Fruit fly (Drosophila melanogaster) whole organism, embryonic: ENCODE measurements around the gene eIF4G2.

ENCODE experiments used
- Asciz ChIP-seq: fragments of 200-800 bp; sonication (Bioruptor generic); optimal IDR thresholded peaks from 2 replicates; lab custom pipeline; 2017; ENCODE audit warnings: missing biosample characterization, mild to moderate bottlenecking, missing genetic modification characterization, missing genetic modification reagents
- BEAF-32 ChIP-seq: fragments of 200-800 bp; sonication (Bioruptor generic); optimal IDR thresholded peaks from 3 replicates; lab custom pipeline; 2017; ENCODE audit warnings: missing biosample characterization, missing genetic modification characterization, mild to moderate bottlenecking, moderate library complexity, missing genetic modification reagents
- Blimp-1 ChIP-seq: fragments of 200-800 bp; sonication (Bioruptor generic); optimal IDR thresholded peaks from 3 replicates; lab custom pipeline; 2018; ENCODE audit warnings: missing biosample characterization, missing genetic modification characterization, mild to moderate bottlenecking, moderate library complexity, missing genetic modification reagents
- BtbVII ChIP-seq: fragments of 200-800 bp; sonication (Bioruptor generic); optimal IDR thresholded peaks from 3 replicates; lab custom pipeline; 2017; ENCODE audit warnings: missing biosample characterization, mild to moderate bottlenecking, missing genetic modification characterization
- CG1024 ChIP-seq: fragments of 200-800 bp; sonication (Bioruptor generic); IDR thresholded peaks from 2 replicates; pipeline ENCODE4 v1.3.6; 2022; ENCODE audit warnings: missing biosample characterization, missing genetic modification characterization
- CG11093 ChIP-seq: fragments of 200-800 bp; sonication (Bioruptor generic); IDR thresholded peaks from 3 replicates; pipeline ENCODE4 v1.3.6; 2022; ENCODE audit warnings: missing biosample characterization, missing genetic modification characterization
- CG12391 ChIP-seq: fragments of 200-800 bp; sonication (Bioruptor generic); optimal IDR thresholded peaks from 3 replicates; lab custom pipeline; 2018; ENCODE audit warnings: missing biosample characterization, mild to moderate bottlenecking, missing genetic modification characterization, moderate library complexity
- CG14710 ChIP-seq: fragments of 200-800 bp; sonication (Bioruptor generic); optimal IDR thresholded peaks from 3 replicates; lab custom pipeline; 2019; ENCODE audit warnings: missing biosample characterization, mild to moderate bottlenecking, missing genetic modification characterization, moderate library complexity
- CG1529 ChIP-seq: fragments of 200-800 bp; sonication (Bioruptor generic); optimal IDR thresholded peaks from 3 replicates; lab custom pipeline; 2018; ENCODE audit warnings: missing biosample characterization, missing genetic modification characterization
- CG17385 ChIP-seq: fragments of 200-800 bp; sonication (Bioruptor generic); optimal IDR thresholded peaks from 3 replicates; lab custom pipeline; 2018; ENCODE audit warnings: missing biosample characterization, mild to moderate bottlenecking, missing genetic modification characterization
- CG17612 ChIP-seq: fragments of 200-800 bp; sonication (Bioruptor generic); IDR thresholded peaks from 2 replicates; pipeline ENCODE4 v1.3.6; 2022; ENCODE audit warnings: missing biosample characterization, missing genetic modification characterization
- CG17912 ChIP-seq: fragments of 200-800 bp; sonication (Bioruptor generic); optimal IDR thresholded peaks from 2 replicates; lab custom pipeline; 2018; ENCODE audit warnings: missing biosample characterization, mild to moderate bottlenecking, missing genetic modification characterization
- CG1792 ChIP-seq: fragments of 200-800 bp; sonication (Bioruptor generic); optimal IDR thresholded peaks from 2 replicates; lab custom pipeline; 2016; ENCODE audit warnings: missing biosample characterization, missing genetic modification characterization
- CG18262 ChIP-seq: fragments of 200-800 bp; optimal IDR thresholded peaks from 3 replicates; lab custom pipeline; 2019; ENCODE audit warnings: missing biosample characterization, mild to moderate bottlenecking, missing genetic modification characterization, moderate library complexity
- CG1832 ChIP-seq: fragments of 200-800 bp; sonication (Bioruptor generic); optimal IDR thresholded peaks from 2 replicates; lab custom pipeline; 2017; ENCODE audit warnings: missing biosample characterization, mild to moderate bottlenecking, missing genetic modification characterization, inconsistent platforms
- CG3163 ChIP-seq: fragments of 200-800 bp; sonication (Bioruptor generic); optimal IDR thresholded peaks from 3 replicates; lab custom pipeline; 2016; ENCODE audit warnings: missing biosample characterization, missing genetic modification characterization
- CG3281 ChIP-seq: fragments of 200-800 bp; sonication (Bioruptor generic); optimal IDR thresholded peaks from 3 replicates; lab custom pipeline; 2017; ENCODE audit warnings: missing biosample characterization, mild to moderate bottlenecking, missing genetic modification characterization
- CG6654 ChIP-seq: fragments of 200-800 bp; sonication (Bioruptor generic); optimal IDR thresholded peaks from 2 replicates; lab custom pipeline; 2017; ENCODE audit warnings: missing biosample characterization, mild to moderate bottlenecking, missing genetic modification characterization
- CG6791 ChIP-seq: fragments of 200-800 bp; sonication (Bioruptor generic); IDR thresholded peaks from 3 replicates; pipeline ENCODE4 v1.3.6; 2022; ENCODE audit warnings: missing biosample characterization, missing genetic modification characterization; ENCODE audit not compliant: partially characterized antibody
- CG7271 ChIP-seq: fragments of 200-800 bp; sonication (Bioruptor generic); optimal IDR thresholded peaks from 2 replicates; lab custom pipeline; 2018; ENCODE audit warnings: missing biosample characterization, mild to moderate bottlenecking, missing genetic modification characterization, moderate library complexity
- CG7556 ChIP-seq: fragments of 200-800 bp; sonication (Bioruptor generic); optimal IDR thresholded peaks from 2 replicates; lab custom pipeline; 2017; ENCODE audit warnings: missing biosample characterization, mild to moderate bottlenecking, missing genetic modification characterization
- CG9609 ChIP-seq: fragments of 200-800 bp; sonication (Bioruptor generic); optimal IDR thresholded peaks from 3 replicates; lab custom pipeline; 2016; ENCODE audit warnings: missing biosample characterization, missing genetic modification characterization
- CG9797 ChIP-seq: fragments of 200-800 bp; sonication (Bioruptor generic); optimal IDR thresholded peaks from 3 replicates; lab custom pipeline; 2018; ENCODE audit warnings: missing biosample characterization, mild to moderate bottlenecking, missing genetic modification characterization
- CG9932 ChIP-seq: fragments of 200-800 bp; sonication (Bioruptor generic); IDR thresholded peaks from 2 replicates; pipeline ENCODE4 v1.3.6; 2022; ENCODE audit warnings: missing biosample characterization, missing genetic modification characterization
- CrebB ChIP-seq: fragments of 200-800 bp; sonication (Bioruptor generic); optimal IDR thresholded peaks from 3 replicates; lab custom pipeline; 2018; ENCODE audit warnings: missing biosample characterization, mild to moderate bottlenecking, missing genetic modification characterization
- Elba2 ChIP-seq: fragments of 200-800 bp; sonication (Bioruptor generic); optimal IDR thresholded peaks from 3 replicates; lab custom pipeline; 2016; ENCODE audit warnings: missing biosample characterization, missing genetic modification characterization
- MTF-1 ChIP-seq: fragments of 200-800 bp; sonication (Bioruptor generic); optimal IDR thresholded peaks from 2 replicates; lab custom pipeline; 2018; ENCODE audit warnings: missing biosample characterization, mild to moderate bottlenecking, missing genetic modification characterization, borderline replicate concordance
- Meics ChIP-seq: fragments of 200-800 bp; sonication (Bioruptor generic); optimal IDR thresholded peaks from 2 replicates; lab custom pipeline; 2017; ENCODE audit warnings: missing biosample characterization, mild to moderate bottlenecking, missing genetic modification characterization
- Scr ChIP-seq: fragments of 200-800 bp; sonication (Bioruptor generic); IDR thresholded peaks from 2 replicates; pipeline ENCODE4 v1.3.6; 2022; ENCODE audit warnings: missing biosample characterization, missing genetic modification characterization; ENCODE audit not compliant: partially characterized antibody
- Sox102F ChIP-seq: fragments of 200-800 bp; sonication (Bioruptor generic); optimal IDR thresholded peaks from 2 replicates; lab custom pipeline; 2018; ENCODE audit warnings: missing biosample characterization, mild to moderate bottlenecking, missing genetic modification characterization, moderate library complexity
- Ssrp ChIP-seq: fragments of 200-800 bp; sonication (Bioruptor generic); optimal IDR thresholded peaks from 2 replicates; lab custom pipeline; 2018; ENCODE audit warnings: missing biosample characterization, mild to moderate bottlenecking, missing genetic modification characterization, moderate library complexity
- abd-A ChIP-seq: fragments of 200-800 bp; sonication (Bioruptor generic); optimal IDR thresholded peaks from 3 replicates; lab custom pipeline; 2019; ENCODE audit warnings: missing biosample characterization, mild to moderate bottlenecking, missing genetic modification characterization, moderate library complexity
- amos ChIP-seq: fragments of 200-800 bp; sonication (Bioruptor generic); IDR thresholded peaks from 2 replicates; pipeline ENCODE4 v1.3.6; 2022; ENCODE audit warnings: missing biosample characterization, missing genetic modification characterization; ENCODE audit not compliant: partially characterized antibody
- bcd ChIP-seq: fragments of 200-800 bp; sonication (Bioruptor generic); optimal IDR thresholded peaks from 2 replicates; lab custom pipeline; 2017; ENCODE audit warnings: missing biosample characterization, mild to moderate bottlenecking, missing genetic modification characterization
- corto ChIP-seq: fragments of 200-800 bp; sonication (Bioruptor generic); optimal IDR thresholded peaks from 2 replicates; lab custom pipeline; 2016; ENCODE audit warnings: missing biosample characterization, mild to moderate bottlenecking, missing genetic modification characterization, moderate library complexity
- esg ChIP-seq: fragments of 200-800 bp; sonication (Bioruptor generic); conservative IDR thresholded peaks from 2 replicates; pipeline ENCODE4 v1.3.6; 2022; ENCODE audit warnings: missing biosample characterization, missing genetic modification characterization
- eve ChIP-seq, 2 experiments: fragments of >200 bp; optimal IDR thresholded peaks; 2 replicates each; lab custom pipeline; 2017; ENCODE audit warnings: missing biosample characterization in 2 of 2, missing genetic modification characterization in 2 of 2
- fd64A ChIP-seq: fragments of 200-800 bp; sonication (Bioruptor generic); optimal IDR thresholded peaks from 3 replicates; lab custom pipeline; 2018; ENCODE audit warnings: missing biosample characterization, mild to moderate bottlenecking, missing genetic modification characterization
- ftz-f1 ChIP-seq: fragments of 200-800 bp; sonication (Bioruptor generic); optimal IDR thresholded peaks from 2 replicates; lab custom pipeline; 2016; ENCODE audit warnings: missing biosample characterization, missing genetic modification characterization
- fu2 ChIP-seq: fragments of 200-800 bp; sonication (Bioruptor generic); optimal IDR thresholded peaks from 2 replicates; lab custom pipeline; 2016; ENCODE audit warnings: missing biosample characterization, missing genetic modification characterization
- gce ChIP-seq: fragments of 200-800 bp; sonication (Bioruptor generic); IDR thresholded peaks from 3 replicates; pipeline ENCODE4 v1.3.6; 2022; ENCODE audit warnings: missing biosample characterization, missing genetic modification characterization
- gcm2 ChIP-seq: fragments of 200-800 bp; sonication (Bioruptor generic); optimal IDR thresholded peaks from 2 replicates; lab custom pipeline; 2016; ENCODE audit warnings: missing biosample characterization, missing genetic modification characterization
- gsb ChIP-seq: fragments of 200-800 bp; sonication (Bioruptor generic); IDR thresholded peaks from 2 replicates; pipeline ENCODE4 v1.3.6; 2022; ENCODE audit warnings: missing biosample characterization, missing genetic modification characterization
- pan ChIP-seq, 4 experiments: fragments of >200 bp in 3 of 4; fragments of 200-800 bp in 1 of 4; sonication (Bioruptor generic) in 1 of 4; optimal IDR thresholded peaks in 3 of 4; IDR thresholded peaks in 1 of 4; 2 replicates each; pipeline versions ENCODE4 v1.3.6 to Lab custom; 2017 to 2022; ENCODE audit warnings: missing biosample characterization in 2 of 4, missing genetic modification characterization in 2 of 4, mixed read lengths in 1 of 4
- phol ChIP-seq: fragments of 200-800 bp; sonication (Bioruptor generic); optimal IDR thresholded peaks from 3 replicates; lab custom pipeline; 2018; ENCODE audit warnings: missing biosample characterization, mild to moderate bottlenecking, missing genetic modification characterization, moderate library complexity
- rib ChIP-seq: fragments of 200-800 bp; sonication (Bioruptor generic); IDR thresholded peaks from 2 replicates; pipeline ENCODE4 v1.3.6; 2022; ENCODE audit warnings: missing biosample characterization, missing genetic modification characterization
- run ChIP-seq: fragments of 200-800 bp; sonication (Bioruptor generic); optimal IDR thresholded peaks from 3 replicates; lab custom pipeline; 2018; ENCODE audit warnings: missing biosample characterization, mild to moderate bottlenecking, missing genetic modification characterization
- slbo ChIP-seq: fragments of 200-800 bp; sonication (Bioruptor generic); IDR thresholded peaks from 2 replicates; pipeline ENCODE4 v1.3.6; 2022; ENCODE audit warnings: missing biosample characterization, missing genetic modification characterization
- sqz ChIP-seq: fragments of 200-800 bp; sonication (Bioruptor generic); optimal IDR thresholded peaks from 3 replicates; lab custom pipeline; 2018; ENCODE audit warnings: missing biosample characterization, mild to moderate bottlenecking, missing genetic modification characterization
- ssp ChIP-seq: fragments of 200-800 bp; sonication (Bioruptor generic); IDR thresholded peaks from 2 replicates; pipeline ENCODE4 v1.3.6; 2022; ENCODE audit warnings: missing biosample characterization, missing genetic modification characterization

Gene eIF4G2

dm6 chr3R:23820290-23820689 is 1.3 kb upstream of the eIF4G2 start (continued):
- TF ChIP-seq CG18262 (tag; lab: Kevin White, UChicago), result peak; percentile 8
- TF ChIP-seq MTF-1 (GFP tag; lab: Kevin White, UChicago), result no peak
- no peak for TF ChIP-seq BtbVII (GFP tag; lab: Kevin White, UChicago)
- no peak for TF ChIP-seq Ssrp
- TF ChIP-seq run, result no peak
- peak; percentile 35 for TF ChIP-seq phol (tag; lab: Kevin White, UChicago)
- TF ChIP-seq amos, result no peak
- peak; percentile 31; the same call in 1 of the 2 replicates for TF ChIP-seq Scr (GFP tag; lab: Robert Waterston, UW)
- no peak for TF ChIP-seq esg (GFP tag; lab: Robert Waterston, UW)
- no peak for TF ChIP-seq Elba2 (GFP tag; lab: Kevin White, UChicago)
- TF ChIP-seq corto (GFP tag; lab: Kevin White, UChicago), result no peak
- no peak for TF ChIP-seq CG1024 (GFP tag; lab: Robert Waterston, UW)
- peak; percentile 10 for TF ChIP-seq CG7556 (GFP tag; lab: Kevin White, UChicago)
- no peak for TF ChIP-seq gsb (GFP tag; lab: Robert Waterston, UW)
- no peak for TF ChIP-seq CG6654 (GFP tag; lab: Kevin White, UChicago)
- TF ChIP-seq CG9609 (GFP tag; lab: Kevin White, UChicago), result no peak
- no peak for TF ChIP-seq CG1792
- TF ChIP-seq CG6791 (GFP tag; lab: Robert Waterston, UW), result peak; percentile 59; the same call in 1 of the 3 replicates
- TF ChIP-seq pan (optimal IDR thresholded peaks at IDR 0.05; lab: Kevin White, UChicago), result no peak
- TF ChIP-seq pan (GFP tag; optimal IDR thresholded peaks at IDR 0.05 in 1 of 2, IDR thresholded peaks at IDR 0.05 in 1 of 2), result peak in 1 of 2 experiments; percentile 43
- TF ChIP-seq fu2, result no peak
- no peak for TF ChIP-seq CG7271 (tag; lab: Kevin White, UChicago)
- TF ChIP-seq CG17612 (GFP tag; lab: Robert Waterston, UW), result no peak
- no peak for TF ChIP-seq fd64A (GFP tag; lab: Kevin White, UChicago)
- TF ChIP-seq CG9932 (GFP tag; lab: Robert Waterston, UW), result peak; percentile 71
- TF ChIP-seq abd-A (tag; lab: Kevin White, UChicago), result peak; percentile 2
- peak; percentile 26 for TF ChIP-seq Sox102F (GFP tag; lab: Kevin White, UChicago)
- TF ChIP-seq CG17912, result no peak
- TF ChIP-seq Blimp-1 (GFP tag; lab: Kevin White, UChicago), result peak; percentile 21
- peak; percentile 39 for TF ChIP-seq Meics (GFP tag; lab: Kevin White, UChicago)
- TF ChIP-seq CG1832 (GFP tag; lab: Kevin White, UChicago), result no peak
- TF ChIP-seq gce (GFP tag; lab: Robert Waterston, UW), result no peak
- TF ChIP-seq CG1529, result no peak
- TF ChIP-seq CG12391 (tag; lab: Kevin White, UChicago), result peak; percentile 65
- TF ChIP-seq ssp (GFP tag; lab: Robert Waterston, UW), result peak; percentile 47; the same call in 1 of the 2 replicates
- no peak for TF ChIP-seq CG3281
- no peak for TF ChIP-seq CG17385 (GFP tag; lab: Kevin White, UChicago)
- no peak for TF ChIP-seq CrebB (tag; lab: Kevin White, UChicago)
- no peak for TF ChIP-seq rib (GFP tag; lab: Robert Waterston, UW)
- no peak for TF ChIP-seq sqz (GFP tag; lab: Kevin White, UChicago)
- no peak for TF ChIP-seq CG3163 (GFP tag; lab: Kevin White, UChicago)
- TF ChIP-seq slbo (GFP tag; lab: Robert Waterston, UW), result peak; percentile 51
- peak; percentile 95 for TF ChIP-seq CG9797
- no peak for TF ChIP-seq CG11093 (GFP tag; lab: Robert Waterston, UW)
- no peak for TF ChIP-seq Asciz (GFP tag; lab: Kevin White, UChicago)
- no peak for TF ChIP-seq eve (GFP tag; optimal IDR thresholded peaks at IDR 0.05; lab: Kevin White, UChicago)
- no peak for TF ChIP-seq gcm2 (GFP tag; lab: Kevin White, UChicago)
- peak; percentile 11 for TF ChIP-seq ftz-f1 (GFP tag; lab: Kevin White, UChicago)
- TF ChIP-seq CG14710 (tag; lab: Kevin White, UChicago), result peak; percentile 51
- peak; percentile 28 for TF ChIP-seq bcd (GFP tag; lab: Kevin White, UChicago)
- TF ChIP-seq BEAF-32 (GFP tag; lab: Kevin White, UChicago), result peak; percentile 36
